Fruit fly (Drosophila melanogaster): ENCODE measurements around the gene disp.

disp gene

dm6 chr3R:5862032-5862641 is 6.0 kb upstream of the disp start, which contains the start of gene CG2017 (continued):
- TF ChIP-seq crc (GFP tag; optimal IDR thresholded peaks at IDR 0.05): peak; percentile 26
- TF ChIP-seq cas (GFP tag; IDR thresholded peaks at IDR 0.05): no peak
- no peak for TF ChIP-seq btn (GFP tag; optimal IDR thresholded peaks at IDR 0.05)
- no peak for TF ChIP-seq bowl (GFP tag; IDR thresholded peaks at IDR 0.05)
- TF ChIP-seq CG43689 (GFP tag; IDR thresholded peaks at IDR 0.05): no peak
- TF ChIP-seq BtbVII (GFP tag; optimal IDR thresholded peaks at IDR 0.05): no peak
- no peak for TF ChIP-seq Adf1 (GFP tag; IDR thresholded peaks at IDR 0.05)
- no peak for TF ChIP-seq vnd (GFP tag; IDR thresholded peaks at IDR 0.05; ENCODE audit: partially characterized antibody)
- TF ChIP-seq dmrt11E (tag; optimal IDR thresholded peaks at IDR 0.05): peak; percentile 18
- TF ChIP-seq CG32532 (GFP tag; IDR thresholded peaks at IDR 0.05): peak; percentile 52; the same call in 1 of the 2 replicates
- no peak for TF ChIP-seq mld (GFP tag; IDR thresholded peaks at IDR 0.05; ENCODE audit: partially characterized antibody)
- peak; percentile 46 for TF ChIP-seq Dref (GFP tag; IDR thresholded peaks at IDR 0.05)
- TF ChIP-seq CG1832 (GFP tag; optimal IDR thresholded peaks at IDR 0.05): no peak
- peak; percentile 72 for TF ChIP-seq Opbp (GFP tag; IDR thresholded peaks at IDR 0.05; ENCODE audit: partially characterized antibody)
- TF ChIP-seq CG9932 (GFP tag; IDR thresholded peaks at IDR 0.05): peak; percentile 78
- no peak for TF ChIP-seq tio (GFP tag; optimal IDR thresholded peaks at IDR 0.05)
- no peak for TF ChIP-seq CG10565 (GFP tag; optimal IDR thresholded peaks at IDR 0.05)
- 0 out of 3 replicates have a peak, but pooled peaks have one; percentile 33 for TF ChIP-seq tgo (GFP tag; IDR thresholded peaks at IDR 0.05)
- peak; percentile 57 for TF ChIP-seq Mad (GFP tag; optimal IDR thresholded peaks at IDR 0.05)
- TF ChIP-seq CG6689 (GFP tag; IDR thresholded peaks at IDR 0.05): no peak
- peak; percentile 50 for TF ChIP-seq BEAF-32 (GFP tag; optimal IDR thresholded peaks at IDR 0.05)
- no peak for TF ChIP-seq otp (GFP tag; IDR thresholded peaks at IDR 0.05)
- TF ChIP-seq crp (GFP tag; optimal IDR thresholded peaks at IDR 0.05): peak; percentile 76 to 98
- peak; percentile 77 for TF ChIP-seq CG2120 (GFP tag; optimal IDR thresholded peaks at IDR 0.05)
- peak; percentile 30 for TF ChIP-seq CG3995 (GFP tag; optimal IDR thresholded peaks at IDR 0.05)
- no peak for TF ChIP-seq pita (GFP tag; optimal IDR thresholded peaks at IDR 0.05)
- TF ChIP-seq mirr (GFP tag; optimal IDR thresholded peaks at IDR 0.05): peak; percentile 42
- peak; percentile 82 for TF ChIP-seq Lhr (GFP tag; optimal IDR thresholded peaks at IDR 0.05)
- TF ChIP-seq CG7745 (tag; optimal IDR thresholded peaks at IDR 0.05): no peak
- peak; percentile 49 for TF ChIP-seq YL-1 (GFP tag; optimal IDR thresholded peaks at IDR 0.05)
- TF ChIP-seq CG12219 (GFP tag; optimal IDR thresholded peaks at IDR 0.05): no peak
- TF ChIP-seq Aef1 (GFP tag; IDR thresholded peaks at IDR 0.05): no peak
- TF ChIP-seq CG10366 (GFP tag; IDR thresholded peaks at IDR 0.05): 0 out of 2 replicates have a peak, but pooled peaks have one; percentile 28
- TF ChIP-seq gem (tag; optimal IDR thresholded peaks at IDR 0.05): no peak
- TF ChIP-seq CG34224 (GFP tag; IDR thresholded peaks at IDR 0.05; ENCODE audit: partially characterized antibody): no peak
- TF ChIP-seq Trl (optimal IDR thresholded peaks at IDR 0.05): no peak
- TF ChIP-seq Trl (GFP tag; optimal IDR thresholded peaks at IDR 0.05): peak; percentile 12
- TF ChIP-seq ash1 (GFP tag; optimal IDR thresholded peaks at IDR 0.05): peak; percentile 27
- peak; percentile 36 for TF ChIP-seq Hmr (GFP tag; optimal IDR thresholded peaks at IDR 0.05)
- TF ChIP-seq bbx (GFP tag; IDR thresholded peaks at IDR 0.05; ENCODE audit: partially characterized antibody): no peak
- TF ChIP-seq CG33557 (GFP tag; optimal IDR thresholded peaks at IDR 0.05): no peak
- peak; percentile 2 for TF ChIP-seq eyg (GFP tag; optimal IDR thresholded peaks at IDR 0.05)
- TF ChIP-seq Sin3A (optimal IDR thresholded peaks at IDR 0.05): peak; percentile 64
- peak; percentile 50 for TF ChIP-seq CG9817 (tag; optimal IDR thresholded peaks at IDR 0.05)
- TF ChIP-seq scrt (GFP tag; optimal IDR thresholded peaks at IDR 0.05): peak; percentile 18
- peak; percentile 36 for TF ChIP-seq grau (tag; optimal IDR thresholded peaks at IDR 0.05)
- no peak for TF ChIP-seq cato (GFP tag; optimal IDR thresholded peaks at IDR 0.05; ENCODE audit: borderline replicate concordance)
- TF ChIP-seq nau (GFP tag; optimal IDR thresholded peaks at IDR 0.05): no peak
- TF ChIP-seq dan (GFP tag; IDR thresholded peaks at IDR 0.05): no peak
- peak; percentile 26 for TF ChIP-seq CG30403 (GFP tag; optimal IDR thresholded peaks at IDR 0.05)

Data from whole organism, embryonic.